Worm (Caenorhabditis elegans) whole organism, L1 larva: ENCODE measurements around the gene R53.5.

Experiments used
- ama-1 ChIP-seq: fragments of 150-350 bp; optimal IDR thresholded peaks from 2 replicates; lab custom pipeline; 2014
- ceh-82 ChIP-seq, 3 experiments: fragments of 150-350 bp in 1 of 3; sonication (generic microtip) in 2 of 3; optimal IDR thresholded peaks; 2 replicates each; lab custom pipeline; 2014 to 2017; ENCODE audit warnings: missing biosample characterization in 3 of 3, missing genetic modification characterization in 3 of 3
- jun-1 ChIP-seq: fragments of 150-350 bp; optimal IDR thresholded peaks from 2 replicates; lab custom pipeline; 2014; ENCODE audit warnings: missing biosample characterization, missing genetic modification reagents, missing genetic modification characterization
- nhr-71 ChIP-seq: sonication (generic microtip); optimal IDR thresholded peaks from 2 replicates; lab custom pipeline; 2016; ENCODE audit warnings: mild to moderate bottlenecking, missing genetic modification characterization, moderate library complexity, missing compliant biosample characterization
- pqm-1 ChIP-seq: sonication (generic microtip); optimal IDR thresholded peaks from 3 replicates; lab custom pipeline; 2017; ENCODE audit warnings: missing biosample characterization, missing genetic modification characterization
- snpc-4 ChIP-seq: fragments of 150-350 bp; optimal IDR thresholded peaks from 2 replicates; lab custom pipeline; 2014; ENCODE audit warnings: missing biosample characterization, missing genetic modification characterization
- unc-62 ChIP-seq: fragments of 150-350 bp; optimal IDR thresholded peaks from 2 replicates; lab custom pipeline; 2014; ENCODE audit warnings: missing biosample characterization, missing genetic modification reagents, missing genetic modification characterization
- unc-98 ChIP-seq: fragments of 200-800 bp; sonication (Bioruptor generic); IDR thresholded peaks from 2 replicates; pipeline ENCODE4 v1.3.6; 2022; ENCODE audit warnings: missing genetic modification characterization, missing compliant biosample characterization
- zag-1 ChIP-seq: fragments of 150-350 bp; optimal IDR thresholded peaks from 2 replicates; lab custom pipeline; 2014; ENCODE audit warnings: missing biosample characterization, missing genetic modification characterization

DNA sequence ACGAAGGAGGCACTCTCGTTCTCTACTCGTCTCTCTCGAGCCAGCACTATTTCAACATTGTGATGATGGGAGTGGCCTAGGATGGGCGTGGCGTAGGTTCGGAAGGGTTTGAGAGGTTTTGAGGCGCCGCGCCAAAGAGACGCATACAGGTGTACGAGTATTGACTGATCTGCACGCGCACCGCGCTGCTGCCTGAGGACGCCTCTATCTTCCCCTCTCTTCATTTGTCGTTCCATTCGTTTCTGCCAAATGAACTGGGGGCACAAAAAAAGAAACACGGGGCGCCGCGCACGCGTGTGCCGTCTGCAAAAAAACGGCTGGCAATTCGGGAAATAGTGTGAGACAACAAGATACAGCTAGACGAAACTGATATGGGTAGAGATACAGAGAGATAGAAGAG is 45.7 kb upstream of the R53.5 start, which contains the start of gene lec-2:
- no peak for TF ChIP-seq unc-62 (GFP tag; lab: Kevin White, UChicago)
- TF ChIP-seq jun-1, result no peak
- no peak for TF ChIP-seq ama-1 (lab: Kevin White, UChicago)
- TF ChIP-seq snpc-4, result no peak
- TF ChIP-seq ceh-82 (tag; optimal IDR thresholded peaks at IDR 0.05; lab: Kevin White, UChicago), result peak in 1 of 3 experiments; percentile 3
- TF ChIP-seq unc-98 (GFP tag; lab: Robert Waterston, UW), result no peak
- no peak for TF ChIP-seq pqm-1 (tag; lab: Kevin White, UChicago)
- peak; percentile 45 for TF ChIP-seq nhr-71 (tag; lab: Kevin White, UChicago)
- TF ChIP-seq zag-1, result no peak
